Worm (Caenorhabditis elegans): ENCODE measurements around the gene T01B7.9.
A peak's percentile ranks its signal among the peaks of the same experiment; 100 is the strongest.

T01B7.9 gene

ce11 chrII:8698828-8699227 is 27.8 kb downstream of the T01B7.9 start, which contains the start of gene chdh-1:
chdh-1 (minus strand) TSS chrII:8698928.
- TF ChIP-seq unc-62 (GFP tag; optimal IDR thresholded peaks at IDR 0.05 in 1 of 2) (peak in 1 of 2 experiments; percentile 31), unc-62 (tag; optimal IDR thresholded peaks at IDR 0.05) (no peak), ama-1 (optimal IDR thresholded peaks at IDR 0.05) (peak; percentile 45), daf-8 (GFP tag; IDR thresholded peaks at IDR 0.05) (no peak)

- TF ChIP-seq nhr-25 (tag; optimal IDR thresholded peaks at IDR 0.05; ENCODE audit: borderline replicate concordance, insufficient read depth) (no peak), arid-1 (GFP tag; conservative IDR thresholded peaks at IDR 0.05) (no peak), T26A8.4 (GFP tag; IDR thresholded peaks at IDR 0.05) (no peak), ceh-20 (GFP tag; IDR thresholded peaks at IDR 0.05) (no peak), aly-2 (tag; optimal IDR thresholded peaks at IDR 0.05) (no peak), skn-1 (tag; optimal IDR thresholded peaks at IDR 0.05) (no peak), nhr-10 (tag; optimal IDR thresholded peaks at IDR 0.05) (no peak), egl-43 (GFP tag; IDR thresholded peaks at IDR 0.05) (no peak), daf-19 (GFP tag; conservative IDR thresholded peaks at IDR 0.05) (no peak), Y105C5A.15 (GFP tag; IDR thresholded peaks at IDR 0.05) (no peak), saeg-2 (GFP tag; IDR thresholded peaks at IDR 0.05) (no peak), F26F4.8 (GFP tag; conservative IDR thresholded peaks at IDR 0.05) (no peak), zfp-2 (tag; optimal IDR thresholded peaks at IDR 0.05) (no peak), dmd-6 (GFP tag; IDR thresholded peaks at IDR 0.05) (no peak), dmd-9 (GFP tag; IDR thresholded peaks at IDR 0.05) (no peak), ceh-44 (GFP tag; IDR thresholded peaks at IDR 0.05) (no peak)
Observed at ce11 chrII:8695783-8696182, 30.8 kb downstream of the T01B7.9 start, which contains the start of gene C34C6.10. C34C6.10 (minus strand) TSS chrII:8695883.

- peak in 1 of 2 experiments; percentile 34 for TF ChIP-seq unc-62 (GFP tag; optimal IDR thresholded peaks at IDR 0.05 in 1 of 2)
- no peak for TF ChIP-seq unc-62 (tag; optimal IDR thresholded peaks at IDR 0.05)
- TF ChIP-seq D1046.2 (GFP tag; IDR thresholded peaks at IDR 0.05) = no peak
Observed at ce11 chrII:8691344-8691960, 35.1 kb downstream of the T01B7.9 start, which contains the start of gene C34C6.3. C34C6.3 (plus strand) TSS chrII:8691910.

- TF ChIP-seq aha-1 (tag) (peak; percentile 39), zfp-3 (GFP tag; conservative IDR thresholded peaks at IDR 0.05) (no peak)
Observed at ce11 chrII:8685623-8686022, 41.0 kb downstream of the T01B7.9 start, which contains the start of gene C34C6.9. C34C6.9 (plus strand) TSS chrII:8685923.

ce11 chrII:8684824-8685223 is 41.8 kb downstream of the T01B7.9 start, which contains the start of gene hgap-2:
hgap-2 (minus strand) TSS chrII:8684924.
- TF ChIP-seq T26A8.4 (GFP tag; IDR thresholded peaks at IDR 0.05) (no peak), nhr-6 (tag; optimal IDR thresholded peaks at IDR 0.05) (peak; percentile 25)

- no peak for TF ChIP-seq lin-15B (tag; optimal IDR thresholded peaks at IDR 0.05)
- peak; percentile 8 for TF ChIP-seq aha-1 (tag)
- peak; percentile 66 for TF ChIP-seq mep-1 (tag; optimal IDR thresholded peaks at IDR 0.05)
- peak in 1 of 2 experiments; percentile 81 for TF ChIP-seq lsy-2 (tag; optimal IDR thresholded peaks at IDR 0.05)
- peak; percentile 13 for TF ChIP-seq dve-1 (tag; optimal IDR thresholded peaks at IDR 0.05; ENCODE audit: insufficient read depth)
- TF ChIP-seq mes-2 (tag; optimal IDR thresholded peaks at IDR 0.05; ENCODE audit: poor library complexity, severe bottlenecking) = peak; percentile 79
- no peak for TF ChIP-seq tra-1 (GFP tag; IDR thresholded peaks at IDR 0.05)
- TF ChIP-seq dpl-1 (GFP tag; optimal IDR thresholded peaks at IDR 0.05) = peak; percentile 22
- no peak for TF ChIP-seq nhr-11 (tag; optimal IDR thresholded peaks at IDR 0.05)
- TF ChIP-seq dmd-6 (GFP tag; IDR thresholded peaks at IDR 0.05) = 0 out of 2 replicates have a peak, but pooled peaks have one; percentile 25
- no peak for TF ChIP-seq R02D3.7 (tag; optimal IDR thresholded peaks at IDR 0.05)
Observed at ce11 chrII:8683933-8684332, 42.7 kb downstream of the T01B7.9 start.

Measured in whole organism, L4 larva.